Worm (Caenorhabditis elegans): ENCODE results near the gene F58E6.13.

DNA sequence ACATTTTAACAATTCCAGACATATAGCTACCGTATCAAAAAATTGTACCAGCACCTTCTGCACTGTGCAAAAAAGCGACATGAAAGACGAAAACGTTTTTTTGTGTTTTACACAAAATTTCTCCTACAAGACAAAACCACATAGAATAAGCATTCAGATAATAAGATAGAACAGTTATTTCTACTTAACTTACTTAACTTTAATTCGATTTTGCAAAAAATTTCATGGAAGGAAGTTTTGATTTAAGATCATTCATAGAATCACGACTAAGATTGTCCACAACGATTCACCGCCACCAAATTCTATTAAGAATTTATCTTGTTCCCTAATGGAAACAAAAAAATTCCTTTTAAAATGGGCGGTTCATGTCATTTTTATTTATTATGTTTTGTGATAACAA lies 18.7 kb downstream of the F58E6.13 start:
- TF ChIP-seq W03F9.2 (tag; optimal IDR thresholded peaks at IDR 0.05), result no peak
- TF ChIP-seq him-1 (tag; optimal IDR thresholded peaks at IDR 0.05), result no peak
